Worm (Caenorhabditis elegans): ENCODE data around the gene duo-1.

- TF ChIP-seq nhr-76 (tag; optimal IDR thresholded peaks at IDR 0.05) (no peak), lsy-2 (tag; optimal IDR thresholded peaks at IDR 0.05) (no peak), nhr-12 (tag; optimal IDR thresholded peaks at IDR 0.05) (no peak), unc-62 (GFP tag; optimal IDR thresholded peaks at IDR 0.05) (no peak), sem-2 (GFP tag; optimal IDR thresholded peaks at IDR 0.05) (no peak), ham-2 (GFP tag; optimal IDR thresholded peaks at IDR 0.05) (no peak), snpc-4 (tag; optimal IDR thresholded peaks at IDR 0.05) (no peak), ces-1 (GFP tag; optimal IDR thresholded peaks at IDR 0.05) (no peak), zip-8 (tag; optimal IDR thresholded peaks at IDR 0.05) (no peak)
Observed at ce11 chrV:11506347-11506746, 48.1 kb upstream of the duo-1 start.
